Worm (Caenorhabditis elegans) whole organism, L4 larva: Measurements from ENCODE around the gene T28D6.3.

Experiments used
- Y75B8A.6 ChIP-seq: fragments of 200-800 bp; sonication (Bioruptor generic); IDR thresholded peaks from 2 replicates; pipeline ENCODE4 v1.3.6; 2022; ENCODE audit warnings: missing genetic modification reagents, missing genetic modification characterization, missing compliant biosample characterization
- ceh-82 ChIP-seq: sonication (generic microtip); optimal IDR thresholded peaks from 2 replicates; lab custom pipeline; 2017; ENCODE audit warnings: missing biosample characterization, missing genetic modification characterization
- dpl-1 ChIP-seq: fragments of 150-350 bp; optimal IDR thresholded peaks from 2 replicates; lab custom pipeline; 2014; ENCODE audit warnings: missing biosample characterization, missing genetic modification reagents, missing genetic modification characterization
- egl-27 ChIP-seq: sonication (generic microtip); optimal IDR thresholded peaks from 3 replicates; lab custom pipeline; 2017; ENCODE audit warnings: missing biosample characterization, missing genetic modification reagents, missing genetic modification characterization
- fkh-10 ChIP-seq: fragments of 150-350 bp; optimal IDR thresholded peaks from 2 replicates; lab custom pipeline; 2014; ENCODE audit warnings: missing biosample characterization, missing genetic modification reagents, missing genetic modification characterization
- lsy-2 ChIP-seq, 2 experiments: fragments of 150-350 bp in 1 of 2; sonication (generic microtip) in 1 of 2; optimal IDR thresholded peaks; 2 replicates each; lab custom pipeline; 2014 to 2017; ENCODE audit warnings: missing biosample characterization in 2 of 2, missing genetic modification characterization in 2 of 2
- nhr-11 ChIP-seq: fragments of 150-350 bp; optimal IDR thresholded peaks from 2 replicates; lab custom pipeline; 2014; ENCODE audit warnings: missing biosample characterization, missing genetic modification characterization
- snpc-1.2 ChIP-seq: fragments of 200-800 bp; sonication (Bioruptor generic); IDR thresholded peaks from 2 replicates; pipeline ENCODE4 v1.3.6; 2022; ENCODE audit warnings: missing genetic modification reagents, missing genetic modification characterization, missing compliant biosample characterization
- snpc-4 ChIP-seq: fragments of 150-350 bp; optimal IDR thresholded peaks from 2 replicates; lab custom pipeline; 2014; ENCODE audit warnings: missing biosample characterization, missing genetic modification characterization
- unc-62 ChIP-seq, 3 experiments: fragments of 150-350 bp in 1 of 3; sonication (generic microtip); optimal IDR thresholded peaks in 2 of 3; peaks in 1 of 3; 1 replicate in 1 of 3; 2 replicates in 2 of 3; lab custom pipeline; 2014 to 2017; ENCODE audit warnings: missing biosample characterization in 3 of 3, missing genetic modification characterization in 3 of 3, missing genetic modification reagents in 3 of 3, missing genotype in 1 of 3
- zag-1 ChIP-seq: fragments of 150-350 bp; optimal IDR thresholded peaks from 2 replicates; lab custom pipeline; 2014; ENCODE audit warnings: missing biosample characterization, missing genetic modification characterization

DNA sequence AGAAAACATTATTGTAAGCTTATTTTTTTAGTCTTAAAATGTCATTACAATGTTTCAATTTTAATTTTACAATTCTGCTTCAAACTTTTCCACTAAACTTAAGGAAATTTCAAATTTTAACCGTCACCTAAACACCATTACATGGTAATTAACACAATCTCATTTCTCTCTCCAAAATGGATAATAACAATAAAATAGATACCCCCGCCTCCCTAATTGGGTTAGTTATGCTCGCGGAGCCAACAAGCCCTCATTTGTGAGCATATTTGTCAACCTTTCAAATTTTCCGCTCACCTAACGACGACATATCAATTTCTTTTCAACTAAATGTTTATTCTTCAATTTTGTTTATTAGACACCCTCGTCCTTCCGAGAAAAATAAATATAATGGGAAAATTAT, 8.3 kb upstream of the T28D6.3 start:
- TF ChIP-seq snpc-4 (tag; lab: Kevin White, UChicago) (no peak), ceh-82 (tag; lab: Kevin White, UChicago) (no peak), egl-27 (tag; lab: Kevin White, UChicago) (no peak), unc-62 (GFP tag; optimal IDR thresholded peaks at IDR 0.05 in 1 of 2; lab: Kevin White, UChicago) (no peak), unc-62 (tag; optimal IDR thresholded peaks at IDR 0.05; lab: Kevin White, UChicago) (no peak), fkh-10 (GFP tag; lab: Kevin White, UChicago) (no peak), snpc-1.2 (GFP tag; lab: Robert Waterston, UW) (no peak), nhr-11 (tag; lab: Kevin White, UChicago) (no peak), lsy-2 (tag; optimal IDR thresholded peaks at IDR 0.05; lab: Kevin White, UChicago) (no peak), Y75B8A.6 (no peak), zag-1 (tag; lab: Kevin White, UChicago) (no peak), dpl-1 (GFP tag; lab: Kevin White, UChicago) (no peak)
